Fruit fly (Drosophila melanogaster) whole organism, embryonic: ENCODE data around the gene Sdhaf3.

Experiments used
- CoRest ChIP-seq: fragments of 200-800 bp; sonication (Bioruptor generic); optimal IDR thresholded peaks from 3 replicates; lab custom pipeline; 2018; ENCODE audit warnings: missing biosample characterization, mild to moderate bottlenecking, missing genetic modification characterization, moderate library complexity
- Dfd ChIP-seq, 2 experiments: fragments of >200 bp; optimal IDR thresholded peaks; 2 replicates each; lab custom pipeline; 2017; ENCODE audit warnings: missing biosample characterization in 2 of 2, missing genetic modification characterization in 2 of 2
- Elba2 ChIP-seq: fragments of 200-800 bp; sonication (Bioruptor generic); optimal IDR thresholded peaks from 3 replicates; lab custom pipeline; 2016; ENCODE audit warnings: missing biosample characterization, missing genetic modification characterization
- Nf-YC ChIP-seq: fragments of 200-800 bp; optimal IDR thresholded peaks from 3 replicates; lab custom pipeline; 2019; ENCODE audit warnings: missing biosample characterization, mild to moderate bottlenecking, missing genetic modification characterization, moderate library complexity
- odd ChIP-seq: fragments of 200-800 bp; sonication (Bioruptor generic); optimal IDR thresholded peaks from 2 replicates; lab custom pipeline; 2017; ENCODE audit warnings: missing biosample characterization, mild to moderate bottlenecking, missing genetic modification characterization

DNA sequence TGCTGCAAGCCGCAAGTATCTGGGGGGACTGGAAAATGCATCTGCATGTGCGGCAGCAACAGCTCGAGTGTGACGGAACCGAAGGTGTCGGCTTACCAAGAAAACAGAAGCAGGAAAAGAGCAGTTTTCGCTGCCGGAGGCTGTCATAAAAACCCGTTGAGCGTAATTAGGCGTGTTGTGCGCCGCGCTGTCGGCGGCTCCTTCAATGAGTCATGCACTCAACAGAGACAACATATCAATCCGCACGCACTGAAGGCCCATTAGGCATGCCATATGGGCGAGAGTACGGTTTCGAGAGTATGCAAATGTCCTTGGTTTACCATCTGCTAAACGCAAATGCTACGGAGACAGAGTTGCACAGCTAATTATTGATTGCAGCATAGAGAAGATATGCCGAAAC is 46.2 kb upstream of the Sdhaf3 start:
- TF ChIP-seq Elba2: no peak
- TF ChIP-seq Dfd (GFP tag; optimal IDR thresholded peaks at IDR 0.05; lab: Kevin White, UChicago): no peak
- TF ChIP-seq CoRest (tag; lab: Kevin White, UChicago): no peak
- TF ChIP-seq odd (GFP tag; lab: Kevin White, UChicago): no peak
- no peak for TF ChIP-seq Nf-YC (tag; lab: Kevin White, UChicago)
